Fruit fly (Drosophila melanogaster) whole organism, embryonic: Measurements from ENCODE around the gene CG16903.
A peak's percentile ranks its signal among the peaks of the same experiment; 100 is the strongest.

ENCODE experiments used
- Bdp1 ChIP-seq: fragments of 200-800 bp; sonication (Bioruptor generic); optimal IDR thresholded peaks from 3 replicates; lab custom pipeline; 2016; ENCODE audit warnings: missing biosample characterization, missing genetic modification characterization
- CG10654 ChIP-seq: fragments of 200-800 bp; sonication (Bioruptor generic); optimal IDR thresholded peaks from 2 replicates; lab custom pipeline; 2016; ENCODE audit warnings: missing biosample characterization, missing genetic modification characterization
- CG11560 ChIP-seq: fragments of 200-800 bp; sonication (Bioruptor generic); IDR thresholded peaks from 3 replicates; pipeline ENCODE4 v1.3.6; 2022; ENCODE audit warnings: missing biosample characterization, missing genetic modification characterization
- CG11723 ChIP-seq: fragments of 200-800 bp; sonication (Bioruptor generic); optimal IDR thresholded peaks from 2 replicates; lab custom pipeline; 2017; ENCODE audit warnings: missing biosample characterization, mild to moderate bottlenecking, missing genetic modification characterization
- CG12104 ChIP-seq: fragments of 200-800 bp; sonication (Bioruptor generic); optimal IDR thresholded peaks from 3 replicates; lab custom pipeline; 2016; ENCODE audit warnings: missing biosample characterization, missing genetic modification characterization
- CG13894 ChIP-seq: fragments of 200-800 bp; sonication (Bioruptor generic); optimal IDR thresholded peaks from 3 replicates; lab custom pipeline; 2018; ENCODE audit warnings: missing biosample characterization, mild to moderate bottlenecking, missing genetic modification characterization, moderate library complexity
- CG14014 ChIP-seq: fragments of 200-800 bp; sonication (Bioruptor generic); IDR thresholded peaks from 2 replicates; pipeline ENCODE4 v1.3.6; 2022; ENCODE audit warnings: missing biosample characterization, missing genetic modification characterization
- CG15073 ChIP-seq: fragments of 200-800 bp; sonication (Bioruptor generic); optimal IDR thresholded peaks from 2 replicates; lab custom pipeline; 2016; ENCODE audit warnings: missing biosample characterization, missing genetic modification characterization
- CG15514 ChIP-seq: fragments of 200-800 bp; sonication (Bioruptor generic); optimal IDR thresholded peaks from 3 replicates; lab custom pipeline; 2017; ENCODE audit warnings: missing biosample characterization, missing genetic modification characterization, mild to moderate bottlenecking, moderate library complexity, missing genetic modification reagents
- CG1602 ChIP-seq: fragments of 200-800 bp; sonication (Bioruptor generic); optimal IDR thresholded peaks from 3 replicates; lab custom pipeline; 2016; ENCODE audit warnings: missing biosample characterization, missing genetic modification characterization
- CG17361 ChIP-seq: fragments of 200-800 bp; sonication (Bioruptor generic); IDR thresholded peaks from 3 replicates; pipeline ENCODE4 v1.3.6; 2022; ENCODE audit warnings: missing biosample characterization, missing genetic modification characterization
- CG2199 ChIP-seq: fragments of 200-800 bp; sonication (Bioruptor generic); IDR thresholded peaks from 3 replicates; pipeline ENCODE4 v1.3.6; 2022; ENCODE audit warnings: missing biosample characterization, missing genetic modification characterization
- CG31365 ChIP-seq: fragments of 200-800 bp; sonication (Bioruptor generic); optimal IDR thresholded peaks from 2 replicates; lab custom pipeline; 2018; ENCODE audit warnings: missing biosample characterization, mild to moderate bottlenecking, missing genetic modification characterization
- CG32532 ChIP-seq: fragments of 200-800 bp; sonication (Bioruptor generic); IDR thresholded peaks from 2 replicates; pipeline ENCODE4 v1.3.6; 2022; ENCODE audit warnings: missing biosample characterization, missing genetic modification characterization
- CG33557 ChIP-seq: fragments of 200-800 bp; sonication (Bioruptor generic); optimal IDR thresholded peaks from 2 replicates; lab custom pipeline; 2019; ENCODE audit warnings: missing biosample characterization, mild to moderate bottlenecking, missing genetic modification characterization, moderate library complexity
- CG3995 ChIP-seq: fragments of 200-800 bp; sonication (Bioruptor generic); optimal IDR thresholded peaks from 3 replicates; lab custom pipeline; 2016; ENCODE audit warnings: missing biosample characterization, missing genetic modification characterization
- CG4282 ChIP-seq: fragments of 200-800 bp; sonication (Bioruptor generic); optimal IDR thresholded peaks from 2 replicates; lab custom pipeline; 2016; ENCODE audit warnings: missing biosample characterization, missing genetic modification characterization
- CG4424 ChIP-seq: fragments of 200-800 bp; sonication (Bioruptor generic); optimal IDR thresholded peaks from 3 replicates; lab custom pipeline; 2016; ENCODE audit warnings: missing biosample characterization, missing genetic modification characterization
- CG7987 ChIP-seq: fragments of 200-800 bp; sonication (Bioruptor generic); optimal IDR thresholded peaks from 2 replicates; lab custom pipeline; 2018; ENCODE audit warnings: missing biosample characterization, mild to moderate bottlenecking, missing genetic modification characterization, moderate library complexity
- CG8290 ChIP-seq, 3 experiments: fragments of 200-800 bp; sonication (Bioruptor generic); optimal IDR thresholded peaks; 2 replicates each; lab custom pipeline; 2016 to 2019; ENCODE audit warnings: missing biosample characterization in 3 of 3, missing genetic modification characterization in 3 of 3, mild to moderate bottlenecking in 2 of 3, moderate library complexity in 1 of 3
- CG8765 ChIP-seq: fragments of 200-800 bp; sonication (Bioruptor generic); IDR thresholded peaks from 2 replicates; pipeline ENCODE4 v1.3.6; 2022; ENCODE audit warnings: missing biosample characterization, missing genetic modification characterization
- CG9609 ChIP-seq: fragments of 200-800 bp; sonication (Bioruptor generic); optimal IDR thresholded peaks from 3 replicates; lab custom pipeline; 2016; ENCODE audit warnings: missing biosample characterization, missing genetic modification characterization
- CG9876 ChIP-seq: fragments of 200-800 bp; sonication (Bioruptor generic); optimal IDR thresholded peaks from 2 replicates; lab custom pipeline; 2016; ENCODE audit warnings: missing biosample characterization, missing genetic modification characterization
- CTCF ChIP-seq: fragments of 200-800 bp; sonication (Bioruptor generic); optimal IDR thresholded peaks from 2 replicates; lab custom pipeline; 2017; ENCODE audit warnings: missing biosample characterization, mild to moderate bottlenecking, missing genetic modification characterization, moderate library complexity
- MESR4 ChIP-seq: fragments of 200-800 bp; sonication (Bioruptor generic); optimal IDR thresholded peaks from 2 replicates; lab custom pipeline; 2018; ENCODE audit warnings: missing biosample characterization, mild to moderate bottlenecking, missing genetic modification characterization, moderate library complexity
- PHDP ChIP-seq: fragments of 200-800 bp; sonication (Bioruptor generic); optimal IDR thresholded peaks from 3 replicates; lab custom pipeline; 2018; ENCODE audit warnings: missing biosample characterization, mild to moderate bottlenecking, missing genetic modification characterization, moderate library complexity
- Taf1 ChIP-seq: fragments of 200-800 bp; sonication (Bioruptor generic); IDR thresholded peaks from 2 replicates; pipeline ENCODE4 v1.3.6; 2022; ENCODE audit warnings: missing biosample characterization, missing genetic modification characterization
- Tbp ChIP-seq: fragments of >200 bp; optimal IDR thresholded peaks from 2 replicates; lab custom pipeline; 2018; ENCODE audit warnings: missing biosample characterization, missing genetic modification characterization
- ac ChIP-seq: fragments of 200-800 bp; sonication (Bioruptor generic); optimal IDR thresholded peaks from 3 replicates; lab custom pipeline; 2017; ENCODE audit warnings: missing biosample characterization, mild to moderate bottlenecking, missing genetic modification characterization
- ase ChIP-seq: fragments of 200-800 bp; sonication (Bioruptor generic); IDR thresholded peaks from 3 replicates; pipeline ENCODE4 v1.3.6; 2022; ENCODE audit warnings: missing biosample characterization, missing genetic modification characterization
- bcd ChIP-seq: fragments of 200-800 bp; sonication (Bioruptor generic); optimal IDR thresholded peaks from 2 replicates; lab custom pipeline; 2017; ENCODE audit warnings: missing biosample characterization, mild to moderate bottlenecking, missing genetic modification characterization
- ems ChIP-seq: fragments of 200-800 bp; sonication (Bioruptor generic); optimal IDR thresholded peaks from 3 replicates; lab custom pipeline; 2016; ENCODE audit warnings: missing biosample characterization, missing genetic modification characterization
- eve ChIP-seq, 2 experiments: fragments of >200 bp; optimal IDR thresholded peaks; 2 replicates each; lab custom pipeline; 2017; ENCODE audit warnings: missing biosample characterization in 2 of 2, missing genetic modification characterization in 2 of 2
- fru ChIP-seq: fragments of >200 bp; optimal IDR thresholded peaks from 2 replicates; lab custom pipeline; 2017
- lab ChIP-seq: fragments of 200-800 bp; sonication (Bioruptor generic); optimal IDR thresholded peaks from 3 replicates; lab custom pipeline; 2017; ENCODE audit warnings: missing biosample characterization, missing genetic modification characterization, mild to moderate bottlenecking, moderate library complexity, missing genetic modification reagents
- mld ChIP-seq: fragments of 200-800 bp; sonication (Bioruptor generic); IDR thresholded peaks from 3 replicates; pipeline ENCODE4 v1.3.6; 2022; ENCODE audit warnings: missing biosample characterization, missing genetic modification characterization; ENCODE audit not compliant: partially characterized antibody
- odd ChIP-seq: fragments of 200-800 bp; sonication (Bioruptor generic); optimal IDR thresholded peaks from 2 replicates; lab custom pipeline; 2017; ENCODE audit warnings: missing biosample characterization, mild to moderate bottlenecking, missing genetic modification characterization
- otp ChIP-seq: fragments of 200-800 bp; sonication (Bioruptor generic); IDR thresholded peaks from 3 replicates; pipeline ENCODE4, ENCODE4 v1.3.6; 2022; ENCODE audit warnings: missing biosample characterization, missing genetic modification characterization
- phol ChIP-seq: fragments of 200-800 bp; sonication (Bioruptor generic); optimal IDR thresholded peaks from 3 replicates; lab custom pipeline; 2018; ENCODE audit warnings: missing biosample characterization, mild to moderate bottlenecking, missing genetic modification characterization, moderate library complexity
- pita ChIP-seq: fragments of 200-800 bp; sonication (Bioruptor generic); optimal IDR thresholded peaks from 2 replicates; lab custom pipeline; 2017; ENCODE audit warnings: missing biosample characterization, mild to moderate bottlenecking, missing genetic modification characterization
- pnt ChIP-seq: fragments of 200-800 bp; sonication (Bioruptor generic); optimal IDR thresholded peaks from 3 replicates; lab custom pipeline; 2016; ENCODE audit warnings: missing biosample characterization, missing genetic modification characterization
- pzg ChIP-seq: fragments of 200-800 bp; sonication (Bioruptor generic); optimal IDR thresholded peaks from 3 replicates; lab custom pipeline; 2018; ENCODE audit warnings: missing biosample characterization, mild to moderate bottlenecking, missing genetic modification characterization, moderate library complexity
- slbo ChIP-seq: fragments of 200-800 bp; sonication (Bioruptor generic); IDR thresholded peaks from 2 replicates; pipeline ENCODE4 v1.3.6; 2022; ENCODE audit warnings: missing biosample characterization, missing genetic modification characterization
- sna ChIP-seq: fragments of 200-800 bp; sonication (Bioruptor generic); IDR thresholded peaks from 2 replicates; pipeline ENCODE4 v1.3.6; 2022; ENCODE audit warnings: missing biosample characterization, missing genetic modification characterization; ENCODE audit not compliant: partially characterized antibody
- stwl ChIP-seq: fragments of 200-800 bp; sonication (Bioruptor generic); optimal IDR thresholded peaks from 3 replicates; lab custom pipeline; 2018; ENCODE audit warnings: missing biosample characterization, mild to moderate bottlenecking, missing genetic modification characterization, moderate library complexity

CG16903 gene

DNA sequence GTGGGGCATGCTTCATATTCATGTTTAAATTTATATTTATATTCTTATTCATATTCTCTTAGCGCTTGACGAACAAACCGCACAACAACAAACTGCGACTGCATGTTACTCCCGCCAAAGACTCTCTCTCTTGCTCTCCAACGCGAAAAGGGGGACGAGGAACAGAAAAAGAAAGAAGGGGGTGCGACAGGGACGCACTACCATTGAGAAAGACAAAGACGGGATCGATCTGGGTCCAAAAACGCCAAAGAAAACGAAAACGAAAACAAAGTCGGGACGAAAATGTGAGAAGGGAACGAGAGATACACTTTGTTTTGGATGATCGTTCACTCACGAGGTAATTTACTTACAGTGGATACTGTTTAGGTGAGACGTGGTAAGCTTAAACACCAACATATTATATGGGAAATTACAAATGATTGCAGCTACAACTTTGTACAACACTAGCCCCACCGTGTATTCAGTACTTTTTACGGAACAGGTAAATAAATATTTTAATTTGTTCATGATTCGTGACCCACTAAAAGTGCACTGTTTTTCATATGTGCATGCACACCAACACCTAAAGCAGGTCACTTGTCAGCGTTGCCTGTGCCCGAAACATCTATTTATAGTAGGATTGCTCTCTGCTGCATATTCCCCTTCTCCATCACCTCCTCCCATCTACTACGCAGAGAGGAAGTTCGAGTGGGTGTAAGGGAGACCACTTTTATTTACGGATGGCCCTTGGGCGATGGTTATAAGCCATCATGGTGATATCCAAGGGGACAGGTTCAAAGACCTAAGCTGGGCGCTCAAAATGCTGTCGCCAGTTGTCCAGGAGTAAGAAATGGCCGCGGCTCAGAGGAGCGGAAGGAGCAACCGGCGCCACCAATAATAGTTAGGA, 41.8 kb upstream of the CG16903 start (continued):
- TF ChIP-seq stwl (tag; lab: Kevin White, UChicago) (no peak), CG11560 (tag; lab: Robert Waterston, UW) (no peak), CG12104 (no peak), eve (GFP tag; optimal IDR thresholded peaks at IDR 0.05; lab: Kevin White, UChicago) (no peak), CG9609 (peak; percentile 2), sna (GFP tag; lab: Robert Waterston, UW) (no peak), Taf1 (GFP tag; lab: Robert Waterston, UW) (no peak), CG17361 (GFP tag; lab: Robert Waterston, UW) (peak; percentile 63; the same call in 2 of the 3 replicates), slbo (GFP tag; lab: Robert Waterston, UW) (peak; percentile 24; the same call in 1 of the 2 replicates), otp (GFP tag; lab: Robert Waterston, UW) (no peak), PHDP (peak; percentile 45), pnt (GFP tag; lab: Kevin White, UChicago) (peak; percentile 36), MESR4 (no peak), odd (GFP tag; lab: Kevin White, UChicago) (peak; percentile 15), bcd (no peak), mld (no peak), ase (GFP tag; lab: Robert Waterston, UW) (no peak), CG33557 (GFP tag; lab: Kevin White, UChicago) (peak; percentile 16), ac (GFP tag; lab: Kevin White, UChicago) (no peak), CG4282 (GFP tag; lab: Kevin White, UChicago) (no peak), fru (no peak)

DNA sequence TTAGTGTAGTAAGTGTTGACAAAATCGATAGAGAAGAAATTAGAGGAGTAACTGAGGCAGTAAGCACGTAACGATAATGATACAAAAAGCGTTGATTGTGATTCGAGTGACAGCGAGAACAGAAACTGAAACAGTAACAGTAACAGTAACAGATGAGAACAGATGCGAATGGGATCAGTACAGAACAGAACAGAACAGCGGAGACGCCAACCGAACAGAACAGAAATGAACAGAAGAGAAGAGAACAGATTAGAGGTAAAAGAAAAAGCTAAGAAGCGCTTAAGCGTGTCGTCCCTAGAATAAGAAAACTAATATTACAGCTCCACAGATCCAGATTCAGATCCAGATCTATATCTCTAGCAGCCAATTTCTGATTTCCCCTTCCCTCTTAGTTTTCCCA, 32.5 kb upstream of the CG16903 start:
- peak; percentile 66 for TF ChIP-seq pita (GFP tag; lab: Kevin White, UChicago)
- peak; percentile 59 for TF ChIP-seq CG15514 (GFP tag; lab: Kevin White, UChicago)
- no peak for TF ChIP-seq CG1602
- TF ChIP-seq CG2199 (GFP tag; lab: Robert Waterston, UW): 0 out of 3 replicates have a peak, but pooled peaks have one; percentile 15
- no peak for TF ChIP-seq CG7987 (GFP tag; lab: Kevin White, UChicago)
- TF ChIP-seq CG14014 (GFP tag; lab: Robert Waterston, UW): no peak
- peak; percentile 62 for TF ChIP-seq CG3995 (GFP tag; lab: Kevin White, UChicago)
- TF ChIP-seq CG11723: no peak
- peak; percentile 16 for TF ChIP-seq CG8290 (GFP tag; optimal IDR thresholded peaks at IDR 0.05; lab: Kevin White, UChicago)
- TF ChIP-seq CG8290 (tag; optimal IDR thresholded peaks at IDR 0.05; lab: Kevin White, UChicago): no peak
- TF ChIP-seq CG4424 (GFP tag; lab: Kevin White, UChicago): no peak
- TF ChIP-seq stwl (tag; lab: Kevin White, UChicago): peak; percentile 33
- TF ChIP-seq CTCF (GFP tag; lab: Kevin White, UChicago): peak; percentile 68
- peak; percentile 5 for TF ChIP-seq CG13894 (tag; lab: Kevin White, UChicago)
- no peak for TF ChIP-seq ems (GFP tag; lab: Kevin White, UChicago)
- TF ChIP-seq pzg: peak; percentile 21
- TF ChIP-seq CG15073 (GFP tag; lab: Kevin White, UChicago): no peak
- no peak for TF ChIP-seq phol
- no peak for TF ChIP-seq CG8765 (GFP tag; lab: Robert Waterston, UW)
- no peak for TF ChIP-seq CG9876 (GFP tag; lab: Kevin White, UChicago)
- TF ChIP-seq Tbp: peak; percentile 25
- peak; percentile 19 for TF ChIP-seq CG31365
- TF ChIP-seq Bdp1 (GFP tag; lab: Kevin White, UChicago): no peak
- no peak for TF ChIP-seq CG32532
- TF ChIP-seq CG10654 (GFP tag; lab: Kevin White, UChicago): no peak
- no peak for TF ChIP-seq lab
